Fruit fly (Drosophila melanogaster) whole organism, wandering third instar larva: ENCODE measurements around the gene CG13005.

Experiments
- HLH106 ChIP-seq: fragments of 200-800 bp; optimal IDR thresholded peaks from 3 replicates; lab custom pipeline; 2019; ENCODE audit warnings: missing biosample characterization, mild to moderate bottlenecking, missing genetic modification characterization, moderate library complexity
- foxo ChIP-seq, 2 experiments: fragments of 200-800 bp; sonication (Bioruptor generic); optimal IDR thresholded peaks; 2 replicates in 1 of 2; 3 replicates in 1 of 2; lab custom pipeline; 2016 to 2017; ENCODE audit warnings: missing biosample characterization in 2 of 2, missing genetic modification characterization in 2 of 2
- pan ChIP-seq: fragments of >200 bp; optimal IDR thresholded peaks from 2 replicates; lab custom pipeline; 2017
- psq ChIP-seq: fragments of 200-800 bp; sonication (Bioruptor generic); optimal IDR thresholded peaks from 3 replicates; lab custom pipeline; 2017; ENCODE audit warnings: missing biosample characterization, mild to moderate bottlenecking, missing genetic modification characterization, moderate library complexity

DNA sequence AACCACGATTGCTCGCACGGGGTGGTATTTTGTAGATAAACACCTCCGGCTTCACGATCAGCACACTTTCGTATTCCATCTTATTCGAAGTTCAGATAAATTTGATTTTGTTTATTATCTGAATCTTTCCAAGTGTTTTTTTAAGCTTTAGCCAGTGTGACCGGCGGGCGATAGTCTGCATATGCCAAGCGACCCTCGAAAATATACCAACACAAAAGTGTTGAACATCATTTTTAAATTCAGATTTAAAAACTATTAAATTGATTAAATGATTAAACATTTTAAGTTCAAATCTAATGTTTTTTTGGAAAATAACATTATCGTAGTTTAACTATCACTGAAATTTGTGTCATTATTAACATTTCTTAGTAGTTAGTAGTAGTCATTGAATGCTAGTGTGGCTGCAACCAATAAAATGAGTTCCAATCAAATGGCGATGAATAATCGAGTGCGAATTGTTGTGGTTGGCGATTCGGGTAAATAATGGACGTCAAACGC lies 2.9 kb upstream of the CG13005 start, which contains the start of the genes CG9132 and CG4789:
- TF ChIP-seq psq (no peak), foxo (GFP tag; optimal IDR thresholded peaks at IDR 0.05; lab: Kevin White, UChicago) (no peak), pan (lab: Kevin White, UChicago) (no peak), HLH106 (tag; lab: Kevin White, UChicago) (no peak)
